Fruit fly (Drosophila melanogaster): ENCODE data around the gene Eogt.

Gene Eogt

DNA sequence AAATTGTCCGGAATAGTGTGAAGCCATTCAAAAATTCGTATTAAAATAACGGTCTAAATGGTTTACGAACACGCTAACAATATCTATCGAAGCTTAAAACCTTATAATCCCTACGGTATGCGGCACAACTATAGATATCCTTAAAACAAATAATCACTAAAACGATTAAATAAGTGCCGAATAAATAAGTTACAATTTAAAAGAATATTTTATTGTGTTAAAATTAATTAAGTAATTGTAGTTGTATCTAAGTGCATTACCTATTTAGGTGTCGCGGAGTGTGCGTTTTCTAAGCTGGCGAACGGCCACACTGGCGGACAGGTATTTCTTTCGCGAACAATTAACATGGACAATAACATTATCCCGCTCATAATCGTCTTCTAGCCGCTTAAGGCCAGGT lies at the start of gene Eogt (continued):
- TF ChIP-seq sd (tag; optimal IDR thresholded peaks at IDR 0.05) = peak; percentile 95
- peak; percentile 84 for TF ChIP-seq CG8290 (GFP tag; optimal IDR thresholded peaks at IDR 0.05)
- peak; percentile 58 to 98 for TF ChIP-seq CG8290 (tag; optimal IDR thresholded peaks at IDR 0.05)
- peak; percentile 91 for TF ChIP-seq NfI (GFP tag; optimal IDR thresholded peaks at IDR 0.05)
- peak; percentile 85; the same call in 1 of the 2 replicates for TF ChIP-seq ham (GFP tag; IDR thresholded peaks at IDR 0.05)
- peak; percentile 97 for TF ChIP-seq CG32532 (GFP tag; IDR thresholded peaks at IDR 0.05)
- peak; percentile 92 for TF ChIP-seq ro (GFP tag; IDR thresholded peaks at IDR 0.05)
- peak; percentile 97 for TF ChIP-seq stc (GFP tag; IDR thresholded peaks at IDR 0.05)
- TF ChIP-seq grn (GFP tag; optimal IDR thresholded peaks at IDR 0.05) = no peak
- TF ChIP-seq HHEX (GFP tag; optimal IDR thresholded peaks at IDR 0.05) = peak; percentile 80
- peak; percentile 78 for TF ChIP-seq schlank (tag; optimal IDR thresholded peaks at IDR 0.05)
- peak; percentile 96 for TF ChIP-seq bcd (GFP tag; optimal IDR thresholded peaks at IDR 0.05)
- TF ChIP-seq CG7928 (GFP tag; optimal IDR thresholded peaks at IDR 0.05) = peak; percentile 59
- TF ChIP-seq Dad (GFP tag; optimal IDR thresholded peaks at IDR 0.05) = peak; percentile 39
- TF ChIP-seq CG15011 (GFP tag; optimal IDR thresholded peaks at IDR 0.05) = peak; percentile 78
- TF ChIP-seq CG6813 (GFP tag; optimal IDR thresholded peaks at IDR 0.05) = peak; percentile 76
- peak; percentile 95 for TF ChIP-seq CG4730 (GFP tag; IDR thresholded peaks at IDR 0.05)
- TF ChIP-seq tgo (GFP tag; IDR thresholded peaks at IDR 0.05) = peak; percentile 97
- TF ChIP-seq CG10147 (GFP tag; optimal IDR thresholded peaks at IDR 0.05) = peak; percentile 85
- peak; percentile 86 for TF ChIP-seq CG1233 (GFP tag; optimal IDR thresholded peaks at IDR 0.05)
- TF ChIP-seq pita (GFP tag; optimal IDR thresholded peaks at IDR 0.05) = peak; percentile 64
- no peak for TF ChIP-seq zf30C (GFP tag; optimal IDR thresholded peaks at IDR 0.05)
- peak; percentile 98 for TF ChIP-seq ara (GFP tag; IDR thresholded peaks at IDR 0.05)
- TF ChIP-seq CG3838 (GFP tag; optimal IDR thresholded peaks at IDR 0.05) = peak; percentile 74
- TF ChIP-seq CG4328 (GFP tag; optimal IDR thresholded peaks at IDR 0.05) = peak; percentile 60
- TF ChIP-seq CG15696 (tag; optimal IDR thresholded peaks at IDR 0.05) = peak; percentile 92
- TF ChIP-seq Six4 (GFP tag; optimal IDR thresholded peaks at IDR 0.05) = peak; percentile 79
- peak; percentile 95 for TF ChIP-seq NFAT (GFP tag; IDR thresholded peaks at IDR 0.05)
- TF ChIP-seq CG31365 (tag; optimal IDR thresholded peaks at IDR 0.05) = peak; percentile 49
- no peak for TF ChIP-seq amos (GFP tag; IDR thresholded peaks at IDR 0.05; ENCODE audit: partially characterized antibody)
- TF ChIP-seq CG8924 (tag; optimal IDR thresholded peaks at IDR 0.05) = peak; percentile 94
- TF ChIP-seq bbx (GFP tag; IDR thresholded peaks at IDR 0.05; ENCODE audit: partially characterized antibody) = no peak
- TF ChIP-seq luna (GFP tag; optimal IDR thresholded peaks at IDR 0.05) = no peak
- peak; percentile 86 for TF ChIP-seq CG3065 (GFP tag; optimal IDR thresholded peaks at IDR 0.05)
- peak; percentile 76 for TF ChIP-seq pho (GFP tag; optimal IDR thresholded peaks at IDR 0.05)
- TF ChIP-seq wor (GFP tag; IDR thresholded peaks at IDR 0.05) = peak; percentile 96
- peak; percentile 90 for TF ChIP-seq lbe (GFP tag; optimal IDR thresholded peaks at IDR 0.05)
- TF ChIP-seq Atf-2 (GFP tag; optimal IDR thresholded peaks at IDR 0.05) = peak; percentile 65
- TF ChIP-seq peb (GFP tag; IDR thresholded peaks at IDR 0.05) = peak; percentile 94
- TF ChIP-seq tx (GFP tag; optimal IDR thresholded peaks at IDR 0.05) = peak; percentile 37
- peak; percentile 80 for TF ChIP-seq Max (GFP tag; optimal IDR thresholded peaks at IDR 0.05)
- no peak for TF ChIP-seq CG1832 (GFP tag; optimal IDR thresholded peaks at IDR 0.05)
- peak; percentile 96 for TF ChIP-seq otp (GFP tag; IDR thresholded peaks at IDR 0.05)
- TF ChIP-seq ems (GFP tag; optimal IDR thresholded peaks at IDR 0.05) = peak; percentile 80
- TF ChIP-seq Spps (tag; optimal IDR thresholded peaks at IDR 0.05) = peak; percentile 85
- TF ChIP-seq Hmx (GFP tag; optimal IDR thresholded peaks at IDR 0.05) = peak; percentile 5
- TF ChIP-seq CG2712 (tag; optimal IDR thresholded peaks at IDR 0.05) = peak; percentile 95
- TF ChIP-seq CG13424 (tag; optimal IDR thresholded peaks at IDR 0.05) = peak; percentile 95
- peak; percentile 91 for TF ChIP-seq CrebB (tag; optimal IDR thresholded peaks at IDR 0.05)
- peak; percentile 97 for TF ChIP-seq Aef1 (GFP tag; IDR thresholded peaks at IDR 0.05)
- TF ChIP-seq Sin3A (optimal IDR thresholded peaks at IDR 0.05) = peak; percentile 31
- no peak for TF ChIP-seq CG2129 (GFP tag; IDR thresholded peaks at IDR 0.05; ENCODE audit: partially characterized antibody)

Measured in whole organism, embryonic.